Worm (Caenorhabditis elegans) whole organism, L2 larva: Measurements from ENCODE around the gene haf-3.

Source experiments
- C34F6.9 ChIP-seq: fragments of 150-350 bp; optimal IDR thresholded peaks from 2 replicates; lab custom pipeline; 2014; ENCODE audit warnings: missing biosample characterization, missing genetic modification characterization
- Y55F3AM.14 ChIP-seq: fragments of 200-800 bp; sonication (Bioruptor generic); optimal IDR thresholded peaks from 2 replicates; lab custom pipeline; 2018; ENCODE audit warnings: mild to moderate bottlenecking, missing genetic modification characterization, missing compliant biosample characterization
- ZK546.5 ChIP-seq: sonication (generic microtip); optimal IDR thresholded peaks from 2 replicates; lab custom pipeline; 2017; ENCODE audit warnings: missing biosample characterization, missing genetic modification characterization
- alr-1 ChIP-seq: fragments of 150-350 bp; optimal IDR thresholded peaks from 2 replicates; lab custom pipeline; 2014; ENCODE audit warnings: missing biosample characterization, missing genetic modification characterization
- aly-2 ChIP-seq: fragments of 150-350 bp; optimal IDR thresholded peaks from 2 replicates; lab custom pipeline; 2014; ENCODE audit warnings: missing biosample characterization, missing genetic modification characterization
- ama-1 ChIP-seq: fragments of 150-350 bp; optimal IDR thresholded peaks from 2 replicates; lab custom pipeline; 2018; ENCODE audit warnings: inconsistent platforms
- ceh-16 ChIP-seq: fragments of 150-350 bp; optimal IDR thresholded peaks from 2 replicates; lab custom pipeline; 2014; ENCODE audit warnings: missing biosample characterization, missing genetic modification characterization
- dmd-4 ChIP-seq: sonication (generic microtip); optimal IDR thresholded peaks from 2 replicates; lab custom pipeline; 2017; ENCODE audit warnings: missing biosample characterization, missing genetic modification characterization
- elt-1 ChIP-seq: fragments of 150-350 bp; optimal IDR thresholded peaks from 2 replicates; lab custom pipeline; 2014; ENCODE audit warnings: missing biosample characterization, missing genetic modification characterization
- elt-3 ChIP-seq: sonication (generic microtip); optimal IDR thresholded peaks from 2 replicates; lab custom pipeline; 2017; ENCODE audit warnings: missing biosample characterization, missing genetic modification characterization
- fos-1 ChIP-seq: fragments of 150-350 bp; optimal IDR thresholded peaks from 2 replicates; lab custom pipeline; 2014; ENCODE audit warnings: missing biosample characterization, missing genetic modification characterization
- gmeb-1 ChIP-seq: fragments of 150-350 bp; optimal IDR thresholded peaks from 2 replicates; lab custom pipeline; 2014; ENCODE audit warnings: missing biosample characterization, missing genetic modification characterization
- lin-11 ChIP-seq: fragments of 150-350 bp; sonication (generic microtip); optimal IDR thresholded peaks from 2 replicates; lab custom pipeline; 2014; ENCODE audit warnings: missing biosample characterization, missing genetic modification characterization, inconsistent platforms, mixed read lengths
- lin-13 ChIP-seq: fragments of 150-350 bp; optimal IDR thresholded peaks from 2 replicates; lab custom pipeline; 2014; ENCODE audit warnings: missing biosample characterization, missing genetic modification reagents, missing genetic modification characterization
- lin-39 ChIP-seq: fragments of 150-350 bp; optimal IDR thresholded peaks from 2 replicates; lab custom pipeline; 2014; ENCODE audit warnings: missing biosample characterization, missing genetic modification reagents, missing genetic modification characterization
- lsy-2 ChIP-seq, 2 experiments: fragments of 150-350 bp in 1 of 2; sonication (generic microtip) in 1 of 2; optimal IDR thresholded peaks; 2 replicates each; lab custom pipeline; 2014 to 2017; ENCODE audit warnings: missing biosample characterization in 2 of 2, missing genetic modification characterization in 2 of 2
- mbf-1 ChIP-seq: sonication (generic microtip); optimal IDR thresholded peaks from 2 replicates; lab custom pipeline; 2017; ENCODE audit warnings: missing biosample characterization, missing genetic modification characterization
- mdl-1 ChIP-seq, 2 experiments: fragments of 150-350 bp in 1 of 2; sonication (generic microtip) in 1 of 2; optimal IDR thresholded peaks; 2 replicates each; lab custom pipeline; 2017; ENCODE audit warnings: missing biosample characterization in 2 of 2, missing genetic modification characterization in 2 of 2
- nhr-10 ChIP-seq: sonication (generic microtip); optimal IDR thresholded peaks from 2 replicates; lab custom pipeline; 2017; ENCODE audit warnings: missing biosample characterization, missing genetic modification characterization
- nhr-11 ChIP-seq: fragments of 150-350 bp; optimal IDR thresholded peaks from 2 replicates; lab custom pipeline; 2014; ENCODE audit warnings: missing biosample characterization, missing genetic modification characterization
- nhr-129 ChIP-seq: fragments of 150-350 bp; optimal IDR thresholded peaks from 2 replicates; lab custom pipeline; 2014; ENCODE audit warnings: missing biosample characterization, missing genetic modification characterization
- nhr-21 ChIP-seq: fragments of 150-350 bp; optimal IDR thresholded peaks from 2 replicates; lab custom pipeline; 2014; ENCODE audit warnings: missing biosample characterization, missing genetic modification characterization
- nhr-23 ChIP-seq: fragments of 150-350 bp; optimal IDR thresholded peaks from 2 replicates; lab custom pipeline; 2014; ENCODE audit warnings: missing biosample characterization, missing genetic modification reagents, missing genetic modification characterization
- nhr-237 ChIP-seq: fragments of 150-350 bp; optimal IDR thresholded peaks from 2 replicates; lab custom pipeline; 2014; ENCODE audit warnings: missing biosample characterization, missing genetic modification characterization
- nhr-77 ChIP-seq: fragments of 150-350 bp; optimal IDR thresholded peaks from 2 replicates; lab custom pipeline; 2014; ENCODE audit warnings: missing biosample characterization, missing genetic modification characterization
- sem-4 ChIP-seq: fragments of 150-350 bp; optimal IDR thresholded peaks from 2 replicates; lab custom pipeline; 2014; ENCODE audit warnings: missing biosample characterization, missing genetic modification reagents, missing genetic modification characterization
- skn-1 ChIP-seq: sonication (generic microtip); optimal IDR thresholded peaks from 2 replicates; lab custom pipeline; 2017; ENCODE audit warnings: missing biosample characterization, missing genetic modification characterization
- sma-3 ChIP-seq: sonication (generic microtip); optimal IDR thresholded peaks from 2 replicates; lab custom pipeline; 2016; ENCODE audit warnings: missing genetic modification reagents, missing genetic modification characterization, missing compliant biosample characterization
- sma-9 ChIP-seq, 2 experiments: fragments of 150-350 bp in 1 of 2; sonication (generic microtip) in 1 of 2; optimal IDR thresholded peaks; 2 replicates each; lab custom pipeline; 2014 to 2016; ENCODE audit warnings: missing genetic modification characterization in 2 of 2, mild to moderate bottlenecking in 1 of 2, missing biosample characterization in 1 of 2, missing compliant biosample characterization in 1 of 2, missing genetic modification reagents in 1 of 2, moderate library complexity in 1 of 2
- snpc-4 ChIP-seq: fragments of 150-350 bp; optimal IDR thresholded peaks from 2 replicates; lab custom pipeline; 2014; ENCODE audit warnings: missing biosample characterization, missing genetic modification characterization
- unc-39 ChIP-seq: fragments of 150-350 bp; optimal IDR thresholded peaks from 2 replicates; lab custom pipeline; 2014; ENCODE audit warnings: missing biosample characterization, missing genetic modification characterization
- unc-55 ChIP-seq: fragments of 150-350 bp; sonication (generic microtip); optimal IDR thresholded peaks from 3 replicates; lab custom pipeline; 2014; ENCODE audit warnings: missing biosample characterization, missing genetic modification reagents, missing genetic modification characterization
- unc-62 ChIP-seq: fragments of 150-350 bp; optimal IDR thresholded peaks from 2 replicates; lab custom pipeline; 2014; ENCODE audit warnings: missing biosample characterization, missing genetic modification reagents, missing genetic modification characterization
- ztf-11 ChIP-seq: sonication (generic microtip); optimal IDR thresholded peaks from 2 replicates; lab custom pipeline; 2017; ENCODE audit warnings: missing biosample characterization, missing genetic modification characterization
- ztf-4 ChIP-seq: fragments of 150-350 bp; optimal IDR thresholded peaks from 2 replicates; lab custom pipeline; 2014; ENCODE audit warnings: missing biosample characterization, missing genetic modification characterization

haf-3 gene

DNA sequence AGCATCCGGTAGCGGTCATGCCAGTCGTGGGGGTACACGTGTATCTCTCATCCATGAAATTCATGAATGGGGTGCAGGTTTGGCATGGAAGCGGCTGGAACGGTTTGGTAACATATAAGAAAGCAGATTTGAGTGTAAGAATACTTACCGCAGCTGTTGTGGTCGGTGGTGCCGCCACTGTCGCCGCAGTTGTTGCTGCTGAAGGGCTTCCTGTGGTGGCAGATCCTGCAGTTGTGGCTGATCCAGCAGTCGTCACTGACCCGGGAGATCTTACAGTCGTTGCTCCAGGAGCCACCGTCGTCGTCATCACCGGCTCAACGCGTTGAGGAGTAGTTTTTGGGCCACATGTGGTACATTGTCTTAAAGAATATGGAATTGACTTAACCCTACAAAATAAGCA lies 33.0 kb downstream of the haf-3 start:
- no peak for TF ChIP-seq C34F6.9 (tag; lab: Kevin White, UChicago)
- TF ChIP-seq fos-1, result no peak
- no peak for TF ChIP-seq ZK546.5 (tag; lab: Kevin White, UChicago)
- TF ChIP-seq lsy-2 (tag; optimal IDR thresholded peaks at IDR 0.05; lab: Kevin White, UChicago), result no peak

DNA sequence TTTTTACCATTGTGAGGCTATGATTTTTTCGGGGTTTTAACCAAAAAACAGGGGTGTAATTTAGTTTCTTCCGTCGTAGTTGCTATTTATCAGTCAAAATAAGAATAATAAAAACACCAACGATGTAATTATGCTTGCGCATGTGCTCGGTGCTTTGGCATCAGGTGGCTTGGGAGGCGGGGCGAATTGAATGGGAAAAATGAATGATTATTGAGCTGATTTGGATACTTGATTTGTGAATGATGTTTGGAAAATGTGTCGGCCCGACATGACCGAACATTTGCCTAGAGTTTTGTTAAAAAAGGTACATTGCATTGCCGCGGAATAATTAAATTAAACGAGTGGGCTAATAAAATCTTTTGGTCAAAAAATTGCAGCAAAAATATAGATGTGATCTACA lies 33.8 kb downstream of the haf-3 start, which contains the start of gene str-38:
Gene str-38, minus strand, starts transcription at position 101 of the 400 bp plus-strand sequence.
- no peak for TF ChIP-seq dmd-4 (tag; lab: Kevin White, UChicago)
- no peak for TF ChIP-seq fos-1
- no peak for TF ChIP-seq mbf-1
- TF ChIP-seq ZK546.5 (tag; lab: Kevin White, UChicago), result no peak
- TF ChIP-seq sma-9 (GFP tag; optimal IDR thresholded peaks at IDR 0.05; lab: Kevin White, UChicago), result no peak
- no peak for TF ChIP-seq sma-9 (tag; optimal IDR thresholded peaks at IDR 0.05; lab: Kevin White, UChicago)
- TF ChIP-seq ama-1 (lab: Kevin White, UChicago), result no peak
- no peak for TF ChIP-seq gmeb-1 (tag; lab: Kevin White, UChicago)

DNA sequence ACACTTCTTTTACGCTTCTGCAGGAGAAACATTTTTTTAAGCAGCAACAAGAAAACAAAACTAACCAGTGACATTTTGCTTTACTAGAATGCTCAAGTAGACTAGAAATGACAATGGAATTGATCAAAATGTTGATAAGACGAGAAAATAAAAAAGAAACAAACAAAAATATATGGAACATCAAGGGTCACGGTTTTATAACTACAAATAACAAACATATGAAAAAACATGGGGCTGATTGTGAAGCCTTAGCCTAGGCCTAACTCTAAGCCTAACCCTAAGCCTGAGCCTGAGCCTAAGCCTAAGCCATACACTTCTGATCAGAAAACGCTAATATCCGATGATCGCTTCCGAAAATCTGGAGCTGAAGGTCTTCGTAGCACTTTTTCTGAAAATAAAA lies 35.5 kb downstream of the haf-3 start, which contains the start of gene Y6E2A.10:
Gene Y6E2A.10, minus strand, starts transcription at position 101 of the 400 bp plus-strand sequence.
- TF ChIP-seq aly-2 (tag; lab: Kevin White, UChicago) (no peak), nhr-23 (tag; lab: Kevin White, UChicago) (no peak), ZK546.5 (tag; lab: Kevin White, UChicago) (no peak), Y55F3AM.14 (GFP tag; lab: Kevin White, UChicago) (no peak), ztf-4 (tag; lab: Kevin White, UChicago) (no peak), nhr-21 (tag; lab: Kevin White, UChicago) (no peak), nhr-10 (tag; lab: Kevin White, UChicago) (no peak), sma-9 (GFP tag; optimal IDR thresholded peaks at IDR 0.05; lab: Kevin White, UChicago) (no peak), sma-9 (tag; optimal IDR thresholded peaks at IDR 0.05; lab: Kevin White, UChicago) (no peak), elt-3 (tag; lab: Kevin White, UChicago) (no peak), unc-39 (tag; lab: Kevin White, UChicago) (no peak), mdl-1 (tag; optimal IDR thresholded peaks at IDR 0.05; lab: Kevin White, UChicago) (no peak), ama-1 (lab: Kevin White, UChicago) (no peak), skn-1 (tag; lab: Kevin White, UChicago) (no peak), lin-39 (tag; lab: Kevin White, UChicago) (no peak), lin-13 (GFP tag; lab: Kevin White, UChicago) (no peak), ceh-16 (tag; lab: Kevin White, UChicago) (no peak), snpc-4 (tag; lab: Kevin White, UChicago) (no peak)

DNA sequence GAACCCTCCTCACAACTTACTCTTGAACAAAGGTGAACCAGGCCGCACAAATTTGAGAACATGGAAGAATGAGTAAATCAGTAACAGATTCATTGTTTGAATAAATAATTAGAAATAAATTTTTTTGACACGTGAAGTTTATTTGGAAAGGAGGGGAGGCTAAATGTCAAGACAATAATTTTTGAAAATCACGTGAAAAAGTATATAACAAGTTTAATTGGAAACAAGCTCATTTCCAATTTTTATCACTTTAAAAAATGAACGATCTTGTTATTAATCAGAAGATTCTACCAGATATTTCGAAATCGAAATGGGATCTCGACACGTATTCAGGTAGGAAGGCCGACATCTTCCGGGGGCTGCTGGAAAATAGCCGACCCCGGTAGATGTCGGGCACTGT lies 39.4 kb downstream of the haf-3 start, which contains the start of the genes irld-57 and sfxn-1.3:
Gene irld-57, minus strand, starts transcription at position 101 of the 400 bp plus-strand sequence.
Gene sfxn-1.3, plus strand, starts transcription at position 232 of the 400 bp plus-strand sequence.
- no peak for TF ChIP-seq sma-3 (GFP tag; lab: Kevin White, UChicago)
- no peak for TF ChIP-seq unc-62 (GFP tag; lab: Kevin White, UChicago)
- no peak for TF ChIP-seq ama-1 (lab: Kevin White, UChicago)
- no peak for TF ChIP-seq alr-1 (tag; lab: Kevin White, UChicago)
- no peak for TF ChIP-seq elt-1
- TF ChIP-seq lin-11 (tag; lab: Kevin White, UChicago), result no peak
- no peak for TF ChIP-seq nhr-11 (tag; lab: Kevin White, UChicago)

DNA sequence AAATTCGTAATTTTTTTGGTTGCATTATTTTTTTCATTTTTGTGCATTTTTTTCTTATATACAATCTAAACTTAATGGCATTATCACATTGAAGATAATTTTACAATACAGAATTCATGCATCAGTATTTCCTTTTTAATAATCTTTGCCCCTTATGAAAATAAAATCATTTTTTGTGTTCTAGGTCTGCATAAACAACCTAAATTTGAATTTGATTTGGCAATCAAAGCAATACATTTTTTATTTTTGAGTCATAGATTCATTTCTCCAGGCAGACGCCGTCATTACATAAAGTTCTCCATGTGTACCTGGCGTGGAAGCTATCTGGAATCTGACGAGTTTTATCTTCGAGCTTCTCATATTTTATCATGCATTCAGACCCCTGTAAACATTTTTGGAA lies 44.1 kb downstream of the haf-3 start, which contains the start of gene srh-140:
Gene srh-140, plus strand, starts transcription at position 301 of the 400 bp plus-strand sequence.
- TF ChIP-seq Y55F3AM.14 (GFP tag; lab: Kevin White, UChicago) (no peak), nhr-23 (tag; lab: Kevin White, UChicago) (no peak), aly-2 (tag; lab: Kevin White, UChicago) (no peak), gmeb-1 (tag; lab: Kevin White, UChicago) (no peak), ztf-11 (tag; lab: Kevin White, UChicago) (no peak), sma-9 (GFP tag; optimal IDR thresholded peaks at IDR 0.05; lab: Kevin White, UChicago) (no peak), sma-9 (tag; optimal IDR thresholded peaks at IDR 0.05; lab: Kevin White, UChicago) (no peak), nhr-237 (tag; lab: Kevin White, UChicago) (no peak), dmd-4 (tag; lab: Kevin White, UChicago) (no peak), nhr-77 (tag; lab: Kevin White, UChicago) (no peak), nhr-129 (tag; lab: Kevin White, UChicago) (no peak), sem-4 (tag; lab: Kevin White, UChicago) (no peak), lin-13 (GFP tag; lab: Kevin White, UChicago) (no peak), unc-62 (GFP tag; lab: Kevin White, UChicago) (no peak), unc-55 (GFP tag; lab: Kevin White, UChicago) (no peak), snpc-4 (tag; lab: Kevin White, UChicago) (no peak)
